Fruit fly (Drosophila melanogaster): Measurements from ENCODE around the gene CG4271.

The CG4271 gene

DNA sequence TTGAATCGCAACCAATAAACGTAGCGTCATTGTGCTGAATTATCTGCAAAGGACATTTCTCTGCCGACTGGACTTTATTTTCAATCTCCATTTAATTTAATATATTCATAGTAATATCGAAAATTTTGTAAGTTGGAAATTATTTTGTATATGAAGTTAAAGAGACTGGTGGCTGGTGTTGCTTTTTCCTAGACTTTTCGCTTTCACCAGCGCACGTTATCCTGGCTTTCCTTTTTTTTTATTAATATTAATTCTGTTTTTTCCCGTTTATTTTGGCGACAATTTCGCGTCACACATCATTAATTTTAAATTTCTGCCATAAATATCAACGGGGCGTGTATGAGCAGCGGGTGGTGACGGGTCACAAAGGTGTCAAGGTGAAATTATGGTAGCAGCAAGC, 19.7 kb upstream of the CG4271 start, which contains the start of gene CG34049:
TSS of gene CG34049 (minus strand) at position 101 of the 400 bp plus-strand sequence.
- TF ChIP-seq Sin3A (optimal IDR thresholded peaks at IDR 0.05): no peak
- TF ChIP-seq insv (optimal IDR thresholded peaks at IDR 0.05): no peak
- TF ChIP-seq psq (optimal IDR thresholded peaks at IDR 0.05): no peak
- TF ChIP-seq Myc (optimal IDR thresholded peaks at IDR 0.05): no peak
- TF ChIP-seq ttk (optimal IDR thresholded peaks at IDR 0.05): no peak
- no peak for TF ChIP-seq h (optimal IDR thresholded peaks at IDR 0.05)

dm6 chr2L:2269040-2269439, 15.9 kb upstream of the CG4271 start, which contains the start of gene CG17242:
TSS of gene CG17242 (minus strand) at chr2L:2269140.
- TF ChIP-seq insv (optimal IDR thresholded peaks at IDR 0.05): no peak
- no peak for TF ChIP-seq Myc (optimal IDR thresholded peaks at IDR 0.05)
- no peak for TF ChIP-seq Sin3A (optimal IDR thresholded peaks at IDR 0.05)
- no peak for TF ChIP-seq psq (optimal IDR thresholded peaks at IDR 0.05)
- TF ChIP-seq h (optimal IDR thresholded peaks at IDR 0.05): no peak
- no peak for TF ChIP-seq ttk (optimal IDR thresholded peaks at IDR 0.05)

- TF ChIP-seq psq (optimal IDR thresholded peaks at IDR 0.05) (no peak), h (optimal IDR thresholded peaks at IDR 0.05) (no peak), Myc (optimal IDR thresholded peaks at IDR 0.05) (no peak), ttk (optimal IDR thresholded peaks at IDR 0.05) (no peak), insv (optimal IDR thresholded peaks at IDR 0.05) (no peak), Sin3A (optimal IDR thresholded peaks at IDR 0.05) (no peak)
These were observed 1.8 kb downstream of the CG4271 start, which contains the start of gene CG31681 for dm6 chr2L:2286773-2287172. TSS of gene CG31681 (minus strand) at chr2L:2286873.

DNA sequence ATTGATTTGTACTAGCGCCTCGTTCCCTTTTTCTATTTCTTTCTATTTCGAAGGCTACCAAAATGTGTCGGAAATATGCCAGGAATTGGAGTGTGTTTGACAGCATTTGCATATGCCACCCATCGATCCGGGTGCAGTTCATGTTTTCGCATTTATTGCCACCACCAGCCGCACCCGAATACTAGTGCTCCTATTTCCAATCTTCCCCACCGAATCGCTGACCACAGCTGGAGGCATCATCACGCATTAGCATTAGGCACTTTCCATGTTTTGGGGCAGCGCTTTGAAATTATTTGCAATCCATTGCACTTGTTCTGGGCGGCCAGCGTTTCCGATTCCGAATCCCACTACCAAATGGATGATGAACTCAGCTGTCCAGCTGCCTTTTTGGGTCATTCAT, 2.8 kb downstream of the CG4271 start, which contains the start of gene CG42658:
TSS of gene CG42658 (minus strand) at position 101 of the 400 bp plus-strand sequence.
- TF ChIP-seq Myc (optimal IDR thresholded peaks at IDR 0.05): no peak

- TF ChIP-seq ttk (optimal IDR thresholded peaks at IDR 0.05) (no peak), psq (optimal IDR thresholded peaks at IDR 0.05) (no peak), h (optimal IDR thresholded peaks at IDR 0.05) (no peak), insv (optimal IDR thresholded peaks at IDR 0.05) (no peak), Sin3A (optimal IDR thresholded peaks at IDR 0.05) (no peak), Myc (optimal IDR thresholded peaks at IDR 0.05) (no peak)
These were observed 4.4 kb downstream of the CG4271 start, which contains the start of gene CG17237 for dm6 chr2L:2289316-2289715. TSS of gene CG17237 (minus strand) at chr2L:2289416.

DNA sequence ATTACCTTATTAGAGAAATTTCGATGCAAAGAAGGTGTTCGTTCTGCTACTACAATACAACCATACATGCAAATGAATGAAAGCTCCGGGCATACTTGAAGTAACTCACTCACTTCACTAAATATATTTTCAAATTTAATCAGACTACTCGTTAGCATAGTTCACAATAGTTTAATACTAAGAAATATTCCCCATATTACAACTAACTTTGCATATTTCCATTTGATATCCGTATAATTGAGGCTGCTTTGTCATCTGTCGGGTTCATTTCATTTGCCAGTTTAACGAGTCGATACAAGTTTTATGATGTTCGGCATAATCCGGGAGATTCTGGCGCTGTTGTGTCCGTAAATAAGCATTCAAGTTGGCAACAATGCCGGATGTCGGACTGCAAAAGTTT, 5.7 kb downstream of the CG4271 start, which contains the start of gene robl22E:
TSS of gene robl22E (minus strand) at position 101 of the 400 bp plus-strand sequence.
- TF ChIP-seq Myc (optimal IDR thresholded peaks at IDR 0.05): no peak
- TF ChIP-seq h (optimal IDR thresholded peaks at IDR 0.05): no peak
- no peak for TF ChIP-seq ttk (optimal IDR thresholded peaks at IDR 0.05)
- TF ChIP-seq Sin3A (optimal IDR thresholded peaks at IDR 0.05): no peak
- no peak for TF ChIP-seq insv (optimal IDR thresholded peaks at IDR 0.05)
- no peak for TF ChIP-seq psq (optimal IDR thresholded peaks at IDR 0.05)

DNA sequence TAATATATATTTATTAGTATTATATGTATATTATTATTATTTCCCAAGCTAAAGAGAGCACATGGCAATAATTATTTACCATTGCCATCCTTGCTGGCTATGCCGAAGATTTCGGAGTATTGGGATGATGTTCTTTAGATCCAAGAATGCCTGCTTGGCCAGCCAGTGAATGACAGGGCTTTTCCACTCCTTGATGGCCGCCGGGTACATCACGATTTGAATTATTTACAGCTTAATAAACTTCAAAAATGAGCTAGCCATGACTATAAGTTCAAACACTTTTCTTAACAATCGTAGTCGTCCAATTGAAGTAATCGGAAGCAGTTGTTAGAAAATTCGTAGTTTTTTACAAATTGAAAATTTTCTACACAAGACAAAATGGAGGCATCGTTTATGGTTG, 14.8 kb downstream of the CG4271 start, which contains the start of gene CG31949:
TSS of gene CG31949 (plus strand) at position 301 of the 400 bp plus-strand sequence.
- TF ChIP-seq psq (optimal IDR thresholded peaks at IDR 0.05): no peak
- no peak for TF ChIP-seq insv (optimal IDR thresholded peaks at IDR 0.05)
- TF ChIP-seq ttk (optimal IDR thresholded peaks at IDR 0.05): no peak
- no peak for TF ChIP-seq Myc (optimal IDR thresholded peaks at IDR 0.05)
- TF ChIP-seq h (optimal IDR thresholded peaks at IDR 0.05): no peak
- TF ChIP-seq Sin3A (optimal IDR thresholded peaks at IDR 0.05): no peak

dm6 chr2L:2307648-2308047, 22.7 kb downstream of the CG4271 start, which contains the start of gene CG16995:
TSS of gene CG16995 (plus strand) at chr2L:2307948.
- TF ChIP-seq h (optimal IDR thresholded peaks at IDR 0.05) (no peak), ttk (optimal IDR thresholded peaks at IDR 0.05) (no peak), Myc (optimal IDR thresholded peaks at IDR 0.05) (no peak), psq (optimal IDR thresholded peaks at IDR 0.05) (no peak), Sin3A (optimal IDR thresholded peaks at IDR 0.05) (no peak), insv (optimal IDR thresholded peaks at IDR 0.05) (no peak)

DNA sequence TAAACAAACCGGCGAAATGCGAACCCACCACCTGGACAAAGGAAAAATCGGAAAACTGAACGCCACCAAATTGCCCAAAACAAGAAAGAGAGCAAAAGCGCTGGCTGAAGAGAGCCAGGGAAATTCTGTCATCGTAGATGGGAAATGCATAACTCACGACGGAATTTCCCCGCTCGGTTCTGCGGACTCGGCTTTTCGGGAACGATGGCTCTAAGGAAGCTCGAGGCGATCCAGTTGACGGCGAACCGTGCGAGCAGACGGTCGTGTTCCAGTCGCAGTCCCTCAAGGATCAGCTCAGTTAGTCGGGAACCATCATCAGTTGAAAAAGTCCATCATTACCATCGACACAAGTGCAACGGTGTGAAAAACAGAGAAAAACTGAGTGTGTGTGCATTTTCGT, 26.5 kb downstream of the CG4271 start, which contains the start of gene eys:
TSS of gene eys (plus strand) at position 232 of the 400 bp plus-strand sequence.
- no peak for TF ChIP-seq psq (optimal IDR thresholded peaks at IDR 0.05)

dm6 chr2L:2314165-2314564, 29.2 kb downstream of the CG4271 start:
- no peak for TF ChIP-seq ttk (optimal IDR thresholded peaks at IDR 0.05)
- no peak for TF ChIP-seq insv (optimal IDR thresholded peaks at IDR 0.05)
- TF ChIP-seq h (optimal IDR thresholded peaks at IDR 0.05): no peak
- no peak for TF ChIP-seq Myc (optimal IDR thresholded peaks at IDR 0.05)
- TF ChIP-seq psq (optimal IDR thresholded peaks at IDR 0.05): no peak
- no peak for TF ChIP-seq Sin3A (optimal IDR thresholded peaks at IDR 0.05)
